Worm (Caenorhabditis elegans): ENCODE results near the gene ZK1240.1.

The ZK1240.1 gene

ce11 chrII:2353012-2353411, 23.8 kb downstream of the ZK1240.1 start, which contains the start of gene F43C11.3:
F43C11.3 (plus strand) TSS chrII:2353312.
- TF ChIP-seq ztf-11 (tag; optimal IDR thresholded peaks at IDR 0.05) = no peak
- TF ChIP-seq ceh-43 (GFP tag; optimal IDR thresholded peaks at IDR 0.05) = no peak
- TF ChIP-seq cnd-1 (tag; optimal IDR thresholded peaks at IDR 0.05) = no peak
- no peak for TF ChIP-seq nhr-28 (tag; optimal IDR thresholded peaks at IDR 0.05)
- TF ChIP-seq nhr-76 (tag; optimal IDR thresholded peaks at IDR 0.05) = no peak
- TF ChIP-seq nhr-12 (tag; optimal IDR thresholded peaks at IDR 0.05) = no peak

ce11 chrII:2354476-2354875, 25.3 kb downstream of the ZK1240.1 start, which contains the start of gene F43C11.2:
F43C11.2 (plus strand) TSS chrII:2354776.
- TF ChIP-seq lin-32 (GFP tag; optimal IDR thresholded peaks at IDR 0.05) = no peak
- no peak for TF ChIP-seq ztf-11 (tag; optimal IDR thresholded peaks at IDR 0.05)
- no peak for TF ChIP-seq ces-1 (GFP tag; optimal IDR thresholded peaks at IDR 0.05)
- TF ChIP-seq nhr-28 (tag; optimal IDR thresholded peaks at IDR 0.05) = no peak

- TF ChIP-seq hlh-1 (tag; optimal IDR thresholded peaks at IDR 0.05) (no peak), zip-8 (tag; optimal IDR thresholded peaks at IDR 0.05) (no peak), ceh-39 (tag; optimal IDR thresholded peaks at IDR 0.05) (no peak), mab-5 (tag; optimal IDR thresholded peaks at IDR 0.05) (no peak)
These were observed 27.6 kb downstream of the ZK1240.1 start, which contains the start of gene F43C11.1 for ce11 chrII:2356795-2357194. F43C11.1 (plus strand) TSS chrII:2357095.

- TF ChIP-seq pha-4 (tag; optimal IDR thresholded peaks at IDR 0.05) = no peak
- TF ChIP-seq lin-13 (tag; optimal IDR thresholded peaks at IDR 0.05) = no peak
- no peak for TF ChIP-seq ceh-83 (GFP tag; optimal IDR thresholded peaks at IDR 0.05)
- TF ChIP-seq unc-62 (GFP tag; optimal IDR thresholded peaks at IDR 0.05) = no peak
- TF ChIP-seq unc-39 (tag; optimal IDR thresholded peaks at IDR 0.05) = no peak
- no peak for TF ChIP-seq M03D4.4 (tag; optimal IDR thresholded peaks at IDR 0.05)
- TF ChIP-seq nhr-2 (tag; optimal IDR thresholded peaks at IDR 0.05) = no peak
- no peak for TF ChIP-seq drap-1 (GFP tag; optimal IDR thresholded peaks at IDR 0.05)
These were observed 30.8 kb downstream of the ZK1240.1 start, which contains the start of gene F43C11.16 for ce11 chrII:2359965-2360364. F43C11.16 (minus strand) TSS chrII:2360065.

ce11 chrII:2363673-2364072, 34.5 kb downstream of the ZK1240.1 start, which contains the start of gene F43C11.11:
F43C11.11 (minus strand) TSS chrII:2363773.
- TF ChIP-seq lin-32 (GFP tag; optimal IDR thresholded peaks at IDR 0.05) = no peak
- TF ChIP-seq zip-8 (tag; optimal IDR thresholded peaks at IDR 0.05) = no peak
- no peak for TF ChIP-seq ces-1 (GFP tag; optimal IDR thresholded peaks at IDR 0.05)
- no peak for TF ChIP-seq mep-1 (tag; optimal IDR thresholded peaks at IDR 0.05)
- TF ChIP-seq M03D4.4 (tag; optimal IDR thresholded peaks at IDR 0.05) = no peak

ce11 chrII:2366623-2367365, 37.6 kb downstream of the ZK1240.1 start, which contains the start of the genes F43C11.12 and F16G10.5:
F43C11.12 (minus strand) TSS chrII:2366723.
F16G10.5 (plus strand) TSS chrII:2367315.
- no peak for TF ChIP-seq lin-13 (tag; optimal IDR thresholded peaks at IDR 0.05)
- TF ChIP-seq lin-32 (GFP tag; optimal IDR thresholded peaks at IDR 0.05) = no peak
- TF ChIP-seq sem-2 (GFP tag; optimal IDR thresholded peaks at IDR 0.05) = no peak
- no peak for TF ChIP-seq unc-120 (tag; optimal IDR thresholded peaks at IDR 0.05; ENCODE audit: poor library complexity, severe bottlenecking)

ce11 chrII:2368956-2369355, 39.8 kb downstream of the ZK1240.1 start, which contains the start of gene hpo-25:
hpo-25 (plus strand) TSS chrII:2369256.
- TF ChIP-seq sptf-1 (tag; optimal IDR thresholded peaks at IDR 0.05) (no peak), bed-3 (GFP tag; optimal IDR thresholded peaks at IDR 0.05) (no peak), nhr-28 (tag; optimal IDR thresholded peaks at IDR 0.05) (no peak), ham-2 (GFP tag; optimal IDR thresholded peaks at IDR 0.05) (no peak), elt-3 (tag; optimal IDR thresholded peaks at IDR 0.05) (no peak), flh-1 (GFP tag; optimal IDR thresholded peaks at IDR 0.05) (no peak), mls-2 (tag; optimal IDR thresholded peaks at IDR 0.05) (no peak), snpc-4 (tag; optimal IDR thresholded peaks at IDR 0.05) (no peak), zip-8 (tag; optimal IDR thresholded peaks at IDR 0.05) (no peak), nhr-2 (tag; optimal IDR thresholded peaks at IDR 0.05) (no peak), drap-1 (GFP tag; optimal IDR thresholded peaks at IDR 0.05) (no peak), ces-1 (GFP tag; optimal IDR thresholded peaks at IDR 0.05) (no peak), mep-1 (tag; optimal IDR thresholded peaks at IDR 0.05) (no peak), lin-13 (tag; optimal IDR thresholded peaks at IDR 0.05) (no peak), elt-1 (tag; optimal IDR thresholded peaks at IDR 0.05; ENCODE audit: borderline replicate concordance, insufficient read depth) (no peak)

Measured in whole organism, mixed stage, embryonic.